Worm (Caenorhabditis elegans): Measurements from ENCODE around the gene nos-2.

DNA sequence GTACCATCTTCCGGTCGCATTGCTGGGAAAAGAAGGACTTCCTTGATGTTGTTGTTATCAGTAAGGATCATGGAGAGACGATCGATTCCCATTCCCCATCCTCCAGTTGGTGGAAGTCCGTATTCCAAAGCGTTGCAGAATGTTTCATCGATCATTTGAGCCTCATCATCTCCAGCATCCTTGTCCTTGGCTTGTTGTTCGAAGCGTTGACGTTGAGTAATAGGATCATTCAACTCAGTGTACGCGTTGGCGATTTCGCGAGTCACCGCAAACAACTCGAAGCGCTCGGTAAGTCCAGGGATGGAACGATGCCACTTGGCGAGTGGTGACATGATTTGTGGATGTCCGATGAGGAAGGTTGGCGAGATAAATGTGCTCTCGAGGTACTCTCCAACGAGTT lies 5.0 kb downstream of the nos-2 start:
- TF ChIP-seq nhr-28 (tag; optimal IDR thresholded peaks at IDR 0.05) (no peak), lsy-2 (tag; optimal IDR thresholded peaks at IDR 0.05) (no peak), lin-13 (tag; optimal IDR thresholded peaks at IDR 0.05) (no peak), nhr-2 (tag; optimal IDR thresholded peaks at IDR 0.05) (no peak), nhr-76 (tag; optimal IDR thresholded peaks at IDR 0.05) (no peak), cnd-1 (tag; optimal IDR thresholded peaks at IDR 0.05) (no peak), snpc-4 (tag; optimal IDR thresholded peaks at IDR 0.05) (no peak), elt-3 (tag; optimal IDR thresholded peaks at IDR 0.05) (no peak), mep-1 (tag; optimal IDR thresholded peaks at IDR 0.05) (no peak), sem-2 (GFP tag; optimal IDR thresholded peaks at IDR 0.05) (no peak), ztf-11 (tag; optimal IDR thresholded peaks at IDR 0.05) (no peak), unc-120 (tag; optimal IDR thresholded peaks at IDR 0.05; ENCODE audit: poor library complexity, severe bottlenecking) (no peak), lin-32 (GFP tag; optimal IDR thresholded peaks at IDR 0.05) (no peak)

Measured in whole organism, mixed stage, embryonic.